Worm (Caenorhabditis elegans) whole organism, L1 larva: ENCODE measurements around the gene F23F1.10.

Experiments
- fkh-10 ChIP-seq: sonication (generic microtip); optimal IDR thresholded peaks from 2 replicates; lab custom pipeline; 2017; ENCODE audit warnings: missing biosample characterization, missing genetic modification reagents, missing genetic modification characterization
- fos-1 ChIP-seq: fragments of 150-350 bp; optimal IDR thresholded peaks from 2 replicates; lab custom pipeline; 2014; ENCODE audit warnings: missing biosample characterization, missing genetic modification characterization
- grh-1 ChIP-seq: fragments of 200-800 bp; sonication (Bioruptor generic); IDR thresholded peaks from 2 replicates; pipeline ENCODE4 v1.3.6; 2022; ENCODE audit warnings: missing genetic modification reagents, missing genetic modification characterization, missing compliant biosample characterization
- nhr-12 ChIP-seq: sonication (generic microtip); optimal IDR thresholded peaks from 2 replicates; lab custom pipeline; 2017; ENCODE audit warnings: missing biosample characterization, missing genetic modification characterization
- nhr-90 ChIP-seq: sonication (generic microtip); optimal IDR thresholded peaks from 2 replicates; lab custom pipeline; 2016; ENCODE audit warnings: mild to moderate bottlenecking, missing genetic modification characterization, missing compliant biosample characterization; ENCODE audit not compliant: poor library complexity
- snpc-4 ChIP-seq: fragments of 150-350 bp; optimal IDR thresholded peaks from 2 replicates; lab custom pipeline; 2014; ENCODE audit warnings: missing biosample characterization, missing genetic modification characterization
- unc-130 ChIP-seq: fragments of 150-350 bp; optimal IDR thresholded peaks from 2 replicates; lab custom pipeline; 2017; ENCODE audit warnings: missing biosample characterization, missing genetic modification characterization, inconsistent platforms
- unc-62 ChIP-seq: fragments of 150-350 bp; optimal IDR thresholded peaks from 2 replicates; lab custom pipeline; 2014; ENCODE audit warnings: missing biosample characterization, missing genetic modification reagents, missing genetic modification characterization
- vab-15 ChIP-seq: sonication (generic microtip); optimal IDR thresholded peaks from 2 replicates; lab custom pipeline; 2017; ENCODE audit warnings: missing genotype, mild to moderate bottlenecking, missing genetic modification characterization, missing compliant biosample characterization
- ztf-11 ChIP-seq, 2 experiments: sonication (generic microtip); optimal IDR thresholded peaks; 2 replicates each; lab custom pipeline; 2016 to 2017; ENCODE audit warnings: missing genetic modification characterization in 2 of 2, missing biosample characterization in 1 of 2, missing compliant biosample characterization in 1 of 2

- no peak for TF ChIP-seq snpc-4 (tag; lab: Kevin White, UChicago)
- TF ChIP-seq fkh-10 (GFP tag; lab: Kevin White, UChicago), result no peak
- no peak for TF ChIP-seq unc-62 (GFP tag; lab: Kevin White, UChicago)
- TF ChIP-seq unc-130 (tag; lab: Kevin White, UChicago), result no peak
- no peak for TF ChIP-seq fos-1 (tag; lab: Kevin White, UChicago)
- no peak for TF ChIP-seq nhr-12
- no peak for TF ChIP-seq ztf-11 (tag; optimal IDR thresholded peaks at IDR 0.05; lab: Kevin White, UChicago)
- TF ChIP-seq nhr-90 (tag; lab: Kevin White, UChicago), result no peak
- no peak for TF ChIP-seq grh-1 (GFP tag; lab: Robert Waterston, UW)
- TF ChIP-seq vab-15 (tag; lab: Kevin White, UChicago), result no peak
These were observed 12.2 kb downstream of the F23F1.10 start for ce11 chrII:29578-29977.
